Fruit fly (Drosophila melanogaster) whole organism, embryonic: ENCODE measurements around the gene Nf-YC.

ENCODE experiments used
- Bdp1 ChIP-seq: fragments of 200-800 bp; sonication (Bioruptor generic); optimal IDR thresholded peaks from 3 replicates; lab custom pipeline; 2016; ENCODE audit warnings: missing biosample characterization, missing genetic modification characterization
- CG10147 ChIP-seq: fragments of 200-800 bp; sonication (Bioruptor generic); optimal IDR thresholded peaks from 2 replicates; lab custom pipeline; 2019; ENCODE audit warnings: missing biosample characterization, mild to moderate bottlenecking, missing genetic modification characterization, moderate library complexity
- CG10209 ChIP-seq: fragments of 200-800 bp; sonication (Bioruptor generic); optimal IDR thresholded peaks from 3 replicates; lab custom pipeline; 2017; ENCODE audit warnings: missing biosample characterization, mild to moderate bottlenecking, missing genetic modification characterization, missing genetic modification reagents
- CG11085 ChIP-seq: fragments of 200-800 bp; sonication (Bioruptor generic); IDR thresholded peaks from 2 replicates; pipeline ENCODE4 v1.3.6; 2022; ENCODE audit warnings: missing biosample characterization, missing genetic modification characterization
- CG11696 ChIP-seq: fragments of 200-800 bp; sonication (Bioruptor generic); IDR thresholded peaks from 2 replicates; pipeline ENCODE4 v1.3.6; 2022; ENCODE audit warnings: missing biosample characterization, missing genetic modification characterization
- CG11723 ChIP-seq: fragments of 200-800 bp; sonication (Bioruptor generic); optimal IDR thresholded peaks from 2 replicates; lab custom pipeline; 2017; ENCODE audit warnings: missing biosample characterization, mild to moderate bottlenecking, missing genetic modification characterization
- CG13123 ChIP-seq: fragments of 200-800 bp; sonication (Bioruptor generic); optimal IDR thresholded peaks from 2 replicates; lab custom pipeline; 2016; ENCODE audit warnings: missing biosample characterization, missing genetic modification characterization
- CG13287 ChIP-seq: fragments of 200-800 bp; sonication (Bioruptor generic); IDR thresholded peaks from 2 replicates; pipeline ENCODE4 v1.3.6; 2022; ENCODE audit warnings: missing biosample characterization, missing genetic modification characterization; ENCODE audit not compliant: partially characterized antibody
- CG1602 ChIP-seq: fragments of 200-800 bp; sonication (Bioruptor generic); optimal IDR thresholded peaks from 3 replicates; lab custom pipeline; 2016; ENCODE audit warnings: missing biosample characterization, missing genetic modification characterization
- CG16813 ChIP-seq: fragments of 200-800 bp; sonication (Bioruptor generic); IDR thresholded peaks from 3 replicates; pipeline ENCODE4 v1.3.6; 2022; ENCODE audit warnings: missing biosample characterization, missing genetic modification characterization; ENCODE audit not compliant: partially characterized antibody
- CG1832 ChIP-seq: fragments of 200-800 bp; sonication (Bioruptor generic); optimal IDR thresholded peaks from 2 replicates; lab custom pipeline; 2017; ENCODE audit warnings: missing biosample characterization, mild to moderate bottlenecking, missing genetic modification characterization, inconsistent platforms
- CG18476 ChIP-seq: fragments of 200-800 bp; sonication (Bioruptor generic); optimal IDR thresholded peaks from 2 replicates; lab custom pipeline; 2016; ENCODE audit warnings: missing biosample characterization, mild to moderate bottlenecking, missing genetic modification characterization
- CG18619 ChIP-seq: fragments of 200-800 bp; sonication (Bioruptor generic); optimal IDR thresholded peaks from 3 replicates; lab custom pipeline; 2017; ENCODE audit warnings: missing biosample characterization, mild to moderate bottlenecking, missing genetic modification characterization
- CG2712 ChIP-seq: fragments of 200-800 bp; optimal IDR thresholded peaks from 3 replicates; lab custom pipeline; 2019; ENCODE audit warnings: missing biosample characterization, mild to moderate bottlenecking, missing genetic modification characterization, moderate library complexity
- CG2889 ChIP-seq: fragments of 200-800 bp; sonication (Bioruptor generic); IDR thresholded peaks from 3 replicates; pipeline ENCODE4 v1.3.6; 2022; ENCODE audit warnings: missing biosample characterization, missing genetic modification characterization
- CG31388 ChIP-seq: fragments of 200-800 bp; sonication (Bioruptor generic); optimal IDR thresholded peaks from 2 replicates; lab custom pipeline; 2016; ENCODE audit warnings: missing biosample characterization, missing genetic modification characterization
- CG33213 ChIP-seq: fragments of 200-800 bp; sonication (Bioruptor generic); optimal IDR thresholded peaks from 3 replicates; lab custom pipeline; 2016; ENCODE audit warnings: missing biosample characterization, missing genetic modification characterization
- CG6254 ChIP-seq: fragments of 200-800 bp; sonication (Bioruptor generic); optimal IDR thresholded peaks from 3 replicates; lab custom pipeline; 2017; ENCODE audit warnings: mild to moderate bottlenecking, missing biosample characterization, missing genetic modification reagents, missing genetic modification characterization
- CG7786 ChIP-seq: fragments of 200-800 bp; sonication (Bioruptor generic); optimal IDR thresholded peaks from 2 replicates; lab custom pipeline; 2016; ENCODE audit warnings: missing biosample characterization, missing genetic modification characterization
- CG7928 ChIP-seq: fragments of 200-800 bp; sonication (Bioruptor generic); optimal IDR thresholded peaks from 2 replicates; lab custom pipeline; 2017; ENCODE audit warnings: missing biosample characterization, mild to moderate bottlenecking, missing genetic modification characterization
- CG8478 ChIP-seq: fragments of >200 bp; optimal IDR thresholded peaks from 2 replicates; lab custom pipeline; 2018
- CG8944 ChIP-seq: fragments of 200-800 bp; sonication (Bioruptor generic); optimal IDR thresholded peaks from 3 replicates; lab custom pipeline; 2016; ENCODE audit warnings: missing biosample characterization, missing genetic modification characterization
- D ChIP-seq, 2 experiments: fragments of 200-800 bp in 1 of 2; fragments of >200 bp in 1 of 2; sonication (Bioruptor generic) in 1 of 2; optimal IDR thresholded peaks; 2 replicates in 1 of 2; 3 replicates in 1 of 2; lab custom pipeline; 2017; ENCODE audit warnings: mild to moderate bottlenecking in 1 of 2, missing biosample characterization in 1 of 2, missing genetic modification characterization in 1 of 2, missing genetic modification reagents in 1 of 2
- HmgZ ChIP-seq: fragments of 200-800 bp; sonication (Bioruptor generic); optimal IDR thresholded peaks from 2 replicates; lab custom pipeline; 2018; ENCODE audit warnings: missing biosample characterization, mild to moderate bottlenecking, missing genetic modification characterization
- Hr3 ChIP-seq: fragments of 200-800 bp; sonication (Bioruptor generic); optimal IDR thresholded peaks from 3 replicates; lab custom pipeline; 2016; ENCODE audit warnings: missing biosample characterization, missing genetic modification characterization
- Mes4 ChIP-seq: fragments of 200-800 bp; sonication (Bioruptor generic); optimal IDR thresholded peaks from 2 replicates; lab custom pipeline; 2016; ENCODE audit warnings: missing biosample characterization, missing genetic modification characterization
- PHDP ChIP-seq: fragments of 200-800 bp; sonication (Bioruptor generic); optimal IDR thresholded peaks from 3 replicates; lab custom pipeline; 2018; ENCODE audit warnings: missing biosample characterization, mild to moderate bottlenecking, missing genetic modification characterization, moderate library complexity
- Side ChIP-seq: fragments of 200-800 bp; sonication (Bioruptor generic); optimal IDR thresholded peaks from 2 replicates; lab custom pipeline; 2016; ENCODE audit warnings: missing biosample characterization, missing genetic modification characterization
- Sry-β ChIP-seq: fragments of 200-800 bp; sonication (Bioruptor generic); optimal IDR thresholded peaks from 2 replicates; lab custom pipeline; 2018; ENCODE audit warnings: missing biosample characterization, mild to moderate bottlenecking, missing genetic modification characterization, moderate library complexity
- TFAM ChIP-seq: fragments of 200-800 bp; sonication (Bioruptor generic); optimal IDR thresholded peaks from 2 replicates; lab custom pipeline; 2017; ENCODE audit warnings: missing biosample characterization, missing genetic modification characterization, inconsistent platforms
- YL-1 ChIP-seq: fragments of 200-800 bp; sonication (Bioruptor generic); optimal IDR thresholded peaks from 3 replicates; lab custom pipeline; 2017; ENCODE audit warnings: missing biosample characterization, mild to moderate bottlenecking, missing genetic modification characterization
- cato ChIP-seq: fragments of 200-800 bp; sonication (Bioruptor generic); optimal IDR thresholded peaks from 2 replicates; lab custom pipeline; 2016; ENCODE audit warnings: missing biosample characterization, missing genetic modification characterization, borderline replicate concordance
- corto ChIP-seq: fragments of 200-800 bp; sonication (Bioruptor generic); optimal IDR thresholded peaks from 2 replicates; lab custom pipeline; 2016; ENCODE audit warnings: missing biosample characterization, mild to moderate bottlenecking, missing genetic modification characterization, moderate library complexity
- croc ChIP-seq: fragments of 200-800 bp; sonication (Bioruptor generic); conservative IDR thresholded peaks from 3 replicates; pipeline ENCODE4 v1.3.6; 2022; ENCODE audit warnings: missing biosample characterization, missing genetic modification characterization
- dpn ChIP-seq, 2 experiments: fragments of 200-800 bp; sonication (Bioruptor generic); optimal IDR thresholded peaks; 3 replicates each; lab custom pipeline; 2016; ENCODE audit warnings: missing biosample characterization in 2 of 2, missing genetic modification characterization in 2 of 2
- ems ChIP-seq: fragments of 200-800 bp; sonication (Bioruptor generic); optimal IDR thresholded peaks from 3 replicates; lab custom pipeline; 2016; ENCODE audit warnings: missing biosample characterization, missing genetic modification characterization
- fd102C ChIP-seq: fragments of 200-800 bp; sonication (Bioruptor generic); optimal IDR thresholded peaks from 2 replicates; lab custom pipeline; 2018; ENCODE audit warnings: missing biosample characterization, mild to moderate bottlenecking, missing genetic modification characterization, moderate library complexity
- fd3F ChIP-seq: fragments of 200-800 bp; sonication (Bioruptor generic); optimal IDR thresholded peaks from 2 replicates; lab custom pipeline; 2018; ENCODE audit warnings: missing biosample characterization, mild to moderate bottlenecking, missing genetic modification characterization, moderate library complexity
- gem ChIP-seq: fragments of 200-800 bp; sonication (Bioruptor generic); optimal IDR thresholded peaks from 2 replicates; lab custom pipeline; 2019; ENCODE audit warnings: missing biosample characterization, mild to moderate bottlenecking, missing genetic modification characterization, moderate library complexity
- gsb-n ChIP-seq: fragments of 200-800 bp; sonication (Bioruptor generic); optimal IDR thresholded peaks from 3 replicates; lab custom pipeline; 2018; ENCODE audit warnings: missing biosample characterization, mild to moderate bottlenecking, missing genetic modification characterization
- hth ChIP-seq: fragments of >200 bp; optimal IDR thresholded peaks from 2 replicates; lab custom pipeline; 2017; ENCODE audit warnings: inconsistent platforms
- lmd ChIP-seq: fragments of 200-800 bp; sonication (Bioruptor generic); IDR thresholded peaks from 2 replicates; pipeline ENCODE4 v1.3.6; 2022; ENCODE audit warnings: missing biosample characterization, missing genetic modification characterization
- pnt ChIP-seq: fragments of 200-800 bp; sonication (Bioruptor generic); optimal IDR thresholded peaks from 3 replicates; lab custom pipeline; 2016; ENCODE audit warnings: missing biosample characterization, missing genetic modification characterization
- repo ChIP-seq: fragments of 200-800 bp; sonication (Bioruptor generic); optimal IDR thresholded peaks from 2 replicates; lab custom pipeline; 2016; ENCODE audit warnings: missing biosample characterization, missing genetic modification characterization
- sens-2 ChIP-seq: fragments of 200-800 bp; sonication (Bioruptor generic); IDR thresholded peaks from 2 replicates; pipeline ENCODE4 v1.3.6; 2022; ENCODE audit warnings: missing biosample characterization, missing genetic modification characterization
- slp2 ChIP-seq: fragments of 200-800 bp; sonication (Bioruptor generic); optimal IDR thresholded peaks from 2 replicates; lab custom pipeline; 2016; ENCODE audit warnings: missing biosample characterization, missing genetic modification characterization
- sob ChIP-seq: fragments of 200-800 bp; sonication (Bioruptor generic); IDR thresholded peaks from 2 replicates; pipeline ENCODE4 v1.3.6; 2022; ENCODE audit warnings: missing biosample characterization, missing genetic modification characterization
- tap ChIP-seq: fragments of 200-800 bp; optimal IDR thresholded peaks from 3 replicates; lab custom pipeline; 2019; ENCODE audit warnings: missing biosample characterization, mild to moderate bottlenecking, missing genetic modification characterization, moderate library complexity
- ttk ChIP-seq: fragments of 200-800 bp; sonication (Bioruptor generic); IDR thresholded peaks from 2 replicates; pipeline ENCODE4 v2.1.2; 2022; ENCODE audit warnings: missing biosample characterization, missing genetic modification characterization
- zfh1 ChIP-seq: fragments of 200-800 bp; sonication (Bioruptor generic); IDR thresholded peaks from 3 replicates; pipeline ENCODE4 v1.3.6; 2022; ENCODE audit warnings: missing biosample characterization, missing genetic modification characterization

Nf-YC gene

DNA sequence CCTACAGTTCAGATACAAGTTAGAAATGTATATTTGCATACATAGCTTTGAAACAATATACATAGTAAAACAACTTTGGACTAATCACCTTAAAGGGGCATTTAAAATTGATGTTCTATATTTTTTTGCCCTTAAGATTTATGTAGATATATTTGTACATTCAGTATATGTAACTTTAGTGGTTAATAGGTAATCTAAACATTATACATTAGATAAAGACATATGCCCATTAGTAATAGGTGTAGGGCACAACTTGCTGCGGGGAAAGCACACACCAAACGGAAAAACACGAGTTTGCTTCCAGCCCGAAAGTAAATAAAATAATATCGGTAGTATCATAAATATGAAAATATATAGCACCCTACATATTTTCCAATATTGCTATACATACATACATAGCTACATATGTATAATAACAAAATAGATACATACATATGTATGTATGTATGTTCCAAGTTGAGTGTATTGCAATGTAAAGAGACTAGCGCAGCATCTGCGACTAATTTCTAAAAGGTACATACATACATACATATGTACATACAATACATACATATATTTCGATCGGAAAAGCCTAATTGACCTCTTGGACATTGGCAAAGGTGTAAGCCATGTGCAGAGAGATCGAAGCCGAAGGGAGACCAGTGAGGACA is 42.7 kb upstream of the Nf-YC start, which contains the start of gene CG43736 (continued):
- TF ChIP-seq D (optimal IDR thresholded peaks at IDR 0.05; lab: Kevin White, UChicago) (no peak), D (GFP tag; optimal IDR thresholded peaks at IDR 0.05; lab: Kevin White, UChicago) (peak; percentile 96), slp2 (GFP tag; lab: Kevin White, UChicago) (peak; percentile 92), Sry-β (GFP tag; lab: Kevin White, UChicago) (peak; percentile 63), hth (lab: Kevin White, UChicago) (no peak), TFAM (GFP tag; lab: Kevin White, UChicago) (peak; percentile 62), CG33213 (GFP tag; lab: Kevin White, UChicago) (peak; percentile 76), CG10147 (GFP tag; lab: Kevin White, UChicago) (peak; percentile 98), sob (GFP tag; lab: Robert Waterston, UW) (peak; percentile 86), gem (tag; lab: Kevin White, UChicago) (peak; percentile 98), YL-1 (GFP tag; lab: Kevin White, UChicago) (peak; percentile 86), CG10209 (GFP tag; lab: Kevin White, UChicago) (peak; percentile 96), CG1832 (GFP tag; lab: Kevin White, UChicago) (no peak), CG11696 (GFP tag; lab: Robert Waterston, UW) (peak; percentile 61), lmd (GFP tag; lab: Robert Waterston, UW) (peak; percentile 95), Mes4 (peak; percentile 89), Side (GFP tag; lab: Kevin White, UChicago) (peak; percentile 91), CG1602 (peak; percentile 90), ems (GFP tag; lab: Kevin White, UChicago) (peak; percentile 93), CG18619 (GFP tag; lab: Kevin White, UChicago) (peak; percentile 93), CG31388 (peak; percentile 85), CG6254 (peak; percentile 82), CG18476 (peak; percentile 93), CG8478 (no peak), CG2712 (tag; lab: Kevin White, UChicago) (peak; percentile 98), CG8944 (GFP tag; lab: Kevin White, UChicago) (peak; percentile 91), CG11723 (peak; percentile 91), Bdp1 (GFP tag; lab: Kevin White, UChicago) (peak; percentile 83), ttk (peak; percentile 79), CG7786 (GFP tag; lab: Kevin White, UChicago) (peak; percentile 93), tap (peak; percentile 98), sens-2 (GFP tag; lab: Robert Waterston, UW) (peak; percentile 59; the same call in 1 of the 2 replicates), repo (GFP tag; lab: Kevin White, UChicago) (peak; percentile 84), pnt (GFP tag; lab: Kevin White, UChicago) (peak; percentile 90), zfh1 (GFP tag; lab: Robert Waterston, UW) (peak; percentile 84), corto (peak; percentile 55), CG7928 (GFP tag; lab: Kevin White, UChicago) (peak; percentile 72), CG11085 (peak; percentile 75), fd3F (GFP tag; lab: Kevin White, UChicago) (peak; percentile 95), croc (GFP tag; lab: Robert Waterston, UW) (peak; percentile 90), fd102C (GFP tag; lab: Kevin White, UChicago) (peak; percentile 51), CG13287 (GFP tag; lab: Robert Waterston, UW) (no peak), gsb-n (tag; lab: Kevin White, UChicago) (peak; percentile 89), cato (GFP tag; lab: Kevin White, UChicago) (peak; percentile 87), CG13123 (GFP tag; lab: Kevin White, UChicago) (peak; percentile 83), dpn (GFP tag; optimal IDR thresholded peaks at IDR 0.05; lab: Kevin White, UChicago) (peak; percentile 94), Hr3 (GFP tag; lab: Kevin White, UChicago) (peak; percentile 94), CG2889 (GFP tag; lab: Robert Waterston, UW) (peak; percentile 69), CG16813 (no peak), PHDP (tag; lab: Kevin White, UChicago) (peak; percentile 97), HmgZ (tag; lab: Kevin White, UChicago) (peak; percentile 95)
